Fruit fly (Drosophila melanogaster) whole organism, embryonic: ENCODE measurements around the gene Acsx3.
A peak's percentile ranks its signal among the peaks of the same experiment; 100 is the strongest.

Experiments used
- Abd-B ChIP-seq: fragments of 200-800 bp; sonication (Bioruptor generic); optimal IDR thresholded peaks from 2 replicates; lab custom pipeline; 2018; ENCODE audit warnings: missing biosample characterization, mild to moderate bottlenecking, missing genetic modification characterization, moderate library complexity
- Atf-2 ChIP-seq: fragments of 200-800 bp; sonication (Bioruptor generic); optimal IDR thresholded peaks from 2 replicates; lab custom pipeline; 2016; ENCODE audit warnings: missing biosample characterization, missing genetic modification characterization
- Bdp1 ChIP-seq: fragments of 200-800 bp; sonication (Bioruptor generic); optimal IDR thresholded peaks from 3 replicates; lab custom pipeline; 2016; ENCODE audit warnings: missing biosample characterization, missing genetic modification characterization
- Bgb ChIP-seq: fragments of 200-800 bp; sonication (Bioruptor generic); IDR thresholded peaks from 2 replicates; pipeline ENCODE4 v1.3.6; 2022; ENCODE audit warnings: missing biosample characterization, missing genetic modification characterization; ENCODE audit not compliant: partially characterized antibody
- CG10209 ChIP-seq: fragments of 200-800 bp; sonication (Bioruptor generic); optimal IDR thresholded peaks from 3 replicates; lab custom pipeline; 2017; ENCODE audit warnings: missing biosample characterization, mild to moderate bottlenecking, missing genetic modification characterization, missing genetic modification reagents
- CG10462 ChIP-seq: fragments of 200-800 bp; sonication (Bioruptor generic); optimal IDR thresholded peaks from 2 replicates; lab custom pipeline; 2016; ENCODE audit warnings: missing biosample characterization, missing genetic modification characterization
- CG10543 ChIP-seq: fragments of 200-800 bp; sonication (Bioruptor generic); optimal IDR thresholded peaks from 3 replicates; lab custom pipeline; 2017; ENCODE audit warnings: missing biosample characterization, mild to moderate bottlenecking, missing genetic modification characterization, moderate library complexity
- CG11560 ChIP-seq: fragments of 200-800 bp; sonication (Bioruptor generic); IDR thresholded peaks from 3 replicates; pipeline ENCODE4 v1.3.6; 2022; ENCODE audit warnings: missing biosample characterization, missing genetic modification characterization
- CG14441 ChIP-seq: fragments of 200-800 bp; sonication (Bioruptor generic); IDR thresholded peaks from 2 replicates; pipeline ENCODE4 v1.3.6; 2022; ENCODE audit warnings: missing biosample characterization, missing genetic modification characterization
- CG15073 ChIP-seq: fragments of 200-800 bp; sonication (Bioruptor generic); optimal IDR thresholded peaks from 2 replicates; lab custom pipeline; 2016; ENCODE audit warnings: missing biosample characterization, missing genetic modification characterization
- CG2116 ChIP-seq: fragments of 200-800 bp; sonication (Bioruptor generic); optimal IDR thresholded peaks from 3 replicates; lab custom pipeline; 2018; ENCODE audit warnings: missing biosample characterization, mild to moderate bottlenecking, missing genetic modification characterization
- CG30020 ChIP-seq: fragments of 200-800 bp; optimal IDR thresholded peaks from 2 replicates; lab custom pipeline; 2019; ENCODE audit warnings: missing biosample characterization, mild to moderate bottlenecking, missing genetic modification characterization, moderate library complexity
- CG32772 ChIP-seq: fragments of 200-800 bp; sonication (Bioruptor generic); IDR thresholded peaks from 2 replicates; pipeline ENCODE4 v1.3.6; 2022; ENCODE audit warnings: missing biosample characterization, missing genetic modification characterization
- CG5245 ChIP-seq: fragments of 200-800 bp; sonication (Bioruptor generic); optimal IDR thresholded peaks from 3 replicates; lab custom pipeline; 2016; ENCODE audit warnings: missing biosample characterization, missing genetic modification characterization
- CG5953 ChIP-seq: fragments of 200-800 bp; sonication (Bioruptor generic); IDR thresholded peaks from 2 replicates; pipeline ENCODE4 v1.3.6; 2022; ENCODE audit warnings: missing biosample characterization, missing genetic modification characterization
- CG6654 ChIP-seq: fragments of 200-800 bp; sonication (Bioruptor generic); optimal IDR thresholded peaks from 2 replicates; lab custom pipeline; 2017; ENCODE audit warnings: missing biosample characterization, mild to moderate bottlenecking, missing genetic modification characterization
- CG8924 ChIP-seq: fragments of 200-800 bp; optimal IDR thresholded peaks from 3 replicates; lab custom pipeline; 2019; ENCODE audit warnings: missing biosample characterization, mild to moderate bottlenecking, missing genetic modification characterization, moderate library complexity
- CG9876 ChIP-seq: fragments of 200-800 bp; sonication (Bioruptor generic); optimal IDR thresholded peaks from 2 replicates; lab custom pipeline; 2016; ENCODE audit warnings: missing biosample characterization, missing genetic modification characterization
- CkIIα-i1 ChIP-seq: fragments of 200-800 bp; sonication (Bioruptor generic); IDR thresholded peaks from 2 replicates; pipeline ENCODE4 v1.3.6; 2022; ENCODE audit warnings: missing biosample characterization, missing genetic modification characterization
- CoRest ChIP-seq: fragments of 200-800 bp; sonication (Bioruptor generic); optimal IDR thresholded peaks from 3 replicates; lab custom pipeline; 2018; ENCODE audit warnings: missing biosample characterization, mild to moderate bottlenecking, missing genetic modification characterization, moderate library complexity
- Dek ChIP-seq: fragments of 200-800 bp; sonication (Bioruptor generic); optimal IDR thresholded peaks from 3 replicates; lab custom pipeline; 2019; ENCODE audit warnings: missing biosample characterization, mild to moderate bottlenecking, missing genetic modification characterization, moderate library complexity
- Fer3 ChIP-seq: fragments of 200-800 bp; sonication (Bioruptor generic); optimal IDR thresholded peaks from 2 replicates; lab custom pipeline; 2018; ENCODE audit warnings: missing biosample characterization, mild to moderate bottlenecking, missing genetic modification characterization, moderate library complexity
- GATAe ChIP-seq: fragments of 200-800 bp; sonication (Bioruptor generic); conservative IDR thresholded peaks from 2 replicates; pipeline ENCODE4 v1.3.6; 2022; ENCODE audit warnings: missing biosample characterization, missing genetic modification characterization
- MESR4 ChIP-seq: fragments of 200-800 bp; sonication (Bioruptor generic); optimal IDR thresholded peaks from 2 replicates; lab custom pipeline; 2018; ENCODE audit warnings: missing biosample characterization, mild to moderate bottlenecking, missing genetic modification characterization, moderate library complexity
- Myb ChIP-seq: fragments of 200-800 bp; sonication (Bioruptor generic); optimal IDR thresholded peaks from 2 replicates; lab custom pipeline; 2016; ENCODE audit warnings: missing biosample characterization, missing genetic modification characterization
- Rx ChIP-seq: fragments of 200-800 bp; sonication (Bioruptor generic); IDR thresholded peaks from 2 replicates; pipeline ENCODE4 v1.3.6; 2022; ENCODE audit warnings: missing biosample characterization, missing genetic modification characterization
- Sin3A ChIP-seq: fragments of >200 bp; optimal IDR thresholded peaks from 2 replicates; lab custom pipeline; 2018
- Sox100B ChIP-seq: fragments of 200-800 bp; sonication (Bioruptor generic); optimal IDR thresholded peaks from 3 replicates; lab custom pipeline; 2018; ENCODE audit warnings: missing biosample characterization, mild to moderate bottlenecking, missing genetic modification characterization
- Trl ChIP-seq, 3 experiments: fragments of >200 bp in 2 of 3; fragments of 200-800 bp in 1 of 3; sonication (Bioruptor generic) in 1 of 3; optimal IDR thresholded peaks; 2 replicates in 1 of 3; 3 replicates in 2 of 3; lab custom pipeline; 2016 to 2017; ENCODE audit warnings: missing biosample characterization in 1 of 3, missing genetic modification characterization in 1 of 3
- btn ChIP-seq: fragments of 200-800 bp; sonication (Bioruptor generic); optimal IDR thresholded peaks from 2 replicates; lab custom pipeline; 2016; ENCODE audit warnings: missing biosample characterization, missing genetic modification characterization
- croc ChIP-seq: fragments of 200-800 bp; sonication (Bioruptor generic); conservative IDR thresholded peaks from 3 replicates; pipeline ENCODE4 v1.3.6; 2022; ENCODE audit warnings: missing biosample characterization, missing genetic modification characterization
- en ChIP-seq: fragments of 200-800 bp; sonication (Bioruptor generic); optimal IDR thresholded peaks from 2 replicates; lab custom pipeline; 2016; ENCODE audit warnings: missing biosample characterization, missing genetic modification characterization
- eve ChIP-seq, 2 experiments: fragments of >200 bp; optimal IDR thresholded peaks; 2 replicates each; lab custom pipeline; 2017; ENCODE audit warnings: missing biosample characterization in 2 of 2, missing genetic modification characterization in 2 of 2
- eyg ChIP-seq: fragments of 200-800 bp; sonication (Bioruptor generic); optimal IDR thresholded peaks from 3 replicates; lab custom pipeline; 2016; ENCODE audit warnings: missing biosample characterization, missing genetic modification characterization
- gcm ChIP-seq: fragments of 200-800 bp; sonication (Bioruptor generic); optimal IDR thresholded peaks from 2 replicates; lab custom pipeline; 2019; ENCODE audit warnings: missing biosample characterization, mild to moderate bottlenecking, missing genetic modification characterization, moderate library complexity
- gsb ChIP-seq: fragments of 200-800 bp; sonication (Bioruptor generic); IDR thresholded peaks from 2 replicates; pipeline ENCODE4 v1.3.6; 2022; ENCODE audit warnings: missing biosample characterization, missing genetic modification characterization
- gt ChIP-seq: fragments of 200-800 bp; sonication (Bioruptor generic); IDR thresholded peaks from 2 replicates; pipeline ENCODE4 v1.3.6; 2022; ENCODE audit warnings: missing biosample characterization, missing genetic modification characterization
- hb ChIP-seq: fragments of 200-800 bp; sonication (Bioruptor generic); IDR thresholded peaks from 3 replicates; pipeline ENCODE4 v1.3.6; 2022; ENCODE audit warnings: missing biosample characterization, missing genetic modification characterization; ENCODE audit not compliant: partially characterized antibody
- lola ChIP-seq, 3 experiments: fragments of >200 bp in 2 of 3; fragments of 200-800 bp in 1 of 3; sonication (Bioruptor generic) in 1 of 3; optimal IDR thresholded peaks; 2 replicates each; lab custom pipeline; 2017 to 2019; ENCODE audit warnings: missing biosample characterization in 3 of 3, missing genetic modification characterization in 3 of 3, mild to moderate bottlenecking in 1 of 3, moderate library complexity in 1 of 3
- mld ChIP-seq: fragments of 200-800 bp; sonication (Bioruptor generic); IDR thresholded peaks from 3 replicates; pipeline ENCODE4 v1.3.6; 2022; ENCODE audit warnings: missing biosample characterization, missing genetic modification characterization; ENCODE audit not compliant: partially characterized antibody
- nau ChIP-seq: fragments of 200-800 bp; sonication (Bioruptor generic); optimal IDR thresholded peaks from 3 replicates; lab custom pipeline; 2017; ENCODE audit warnings: missing biosample characterization, mild to moderate bottlenecking, missing genetic modification characterization, missing genetic modification reagents
- onecut ChIP-seq: fragments of 200-800 bp; sonication (Bioruptor generic); IDR thresholded peaks from 2 replicates; pipeline ENCODE4 v1.3.6; 2022; ENCODE audit warnings: missing biosample characterization, missing genetic modification characterization
- pita ChIP-seq: fragments of 200-800 bp; sonication (Bioruptor generic); optimal IDR thresholded peaks from 2 replicates; lab custom pipeline; 2017; ENCODE audit warnings: missing biosample characterization, mild to moderate bottlenecking, missing genetic modification characterization
- row ChIP-seq: fragments of 200-800 bp; sonication (Bioruptor generic); IDR thresholded peaks from 3 replicates; pipeline ENCODE4 v1.3.6; 2022; ENCODE audit warnings: missing biosample characterization, missing genetic modification characterization
- salm ChIP-seq: fragments of 200-800 bp; sonication (Bioruptor generic); optimal IDR thresholded peaks from 2 replicates; lab custom pipeline; 2018; ENCODE audit warnings: missing biosample characterization, mild to moderate bottlenecking, missing genetic modification characterization
- slbo ChIP-seq: fragments of 200-800 bp; sonication (Bioruptor generic); IDR thresholded peaks from 2 replicates; pipeline ENCODE4 v1.3.6; 2022; ENCODE audit warnings: missing biosample characterization, missing genetic modification characterization
- sqz ChIP-seq: fragments of 200-800 bp; sonication (Bioruptor generic); optimal IDR thresholded peaks from 3 replicates; lab custom pipeline; 2018; ENCODE audit warnings: missing biosample characterization, mild to moderate bottlenecking, missing genetic modification characterization
- stc ChIP-seq: fragments of 200-800 bp; sonication (Bioruptor generic); IDR thresholded peaks from 2 replicates; pipeline ENCODE4 v1.3.6; 2022; ENCODE audit warnings: missing biosample characterization, missing genetic modification characterization
- tin ChIP-seq: fragments of 200-800 bp; sonication (Bioruptor generic); optimal IDR thresholded peaks from 3 replicates; lab custom pipeline; 2016; ENCODE audit warnings: missing biosample characterization, missing genetic modification characterization
- unpg ChIP-seq: fragments of 200-800 bp; sonication (Bioruptor generic); optimal IDR thresholded peaks from 3 replicates; lab custom pipeline; 2018; ENCODE audit warnings: missing biosample characterization, mild to moderate bottlenecking, missing genetic modification characterization, moderate library complexity
- vvl ChIP-seq: fragments of 200-800 bp; sonication (Bioruptor generic); IDR thresholded peaks from 2 replicates; pipeline ENCODE4 v1.3.6; 2022; ENCODE audit warnings: missing biosample characterization, missing genetic modification characterization
- zfh2 ChIP-seq: fragments of 200-800 bp; sonication (Bioruptor generic); optimal IDR thresholded peaks from 2 replicates; lab custom pipeline; 2016; ENCODE audit warnings: missing biosample characterization, missing genetic modification characterization

The Acsx3 gene

DNA sequence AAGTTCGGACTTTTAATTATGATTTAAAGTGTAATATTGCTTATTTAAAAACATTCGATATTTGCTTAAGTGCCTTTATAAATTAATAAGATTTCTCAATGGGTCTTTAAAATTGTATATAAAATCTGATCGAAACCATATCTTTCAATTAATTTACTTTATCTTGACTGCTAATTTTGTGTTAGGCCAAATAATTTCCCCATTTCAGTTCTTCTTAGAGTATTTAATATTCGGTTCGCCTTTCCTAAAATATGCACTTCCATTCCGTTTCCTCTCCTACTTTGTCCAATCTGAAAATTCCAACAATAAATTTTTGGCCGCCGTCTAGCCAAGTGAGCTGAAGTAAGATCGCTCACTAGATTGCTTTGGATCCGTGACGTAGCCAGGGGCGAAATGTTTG is 43.4 kb downstream of the Acsx3 start (continued):
- TF ChIP-seq CG15073 (GFP tag; lab: Kevin White, UChicago) (no peak), Myb (GFP tag; lab: Kevin White, UChicago) (no peak), vvl (GFP tag; lab: Robert Waterston, UW) (no peak), CG11560 (tag; lab: Robert Waterston, UW) (no peak), Sox100B (GFP tag; lab: Kevin White, UChicago) (peak; percentile 14), nau (no peak), slbo (GFP tag; lab: Robert Waterston, UW) (peak; percentile 36), pita (GFP tag; lab: Kevin White, UChicago) (no peak), Sin3A (lab: Kevin White, UChicago) (no peak), lola (GFP tag; optimal IDR thresholded peaks at IDR 0.05; lab: Kevin White, UChicago) (no peak), CG2116 (GFP tag; lab: Kevin White, UChicago) (no peak), stc (GFP tag; lab: Robert Waterston, UW) (no peak), en (GFP tag; lab: Kevin White, UChicago) (no peak), Trl (optimal IDR thresholded peaks at IDR 0.05; lab: Kevin White, UChicago) (no peak), Trl (GFP tag; optimal IDR thresholded peaks at IDR 0.05; lab: Kevin White, UChicago) (no peak), CG30020 (tag; lab: Kevin White, UChicago) (no peak), Atf-2 (GFP tag; lab: Kevin White, UChicago) (no peak), mld (GFP tag; lab: Robert Waterston, UW) (no peak), CG8924 (tag; lab: Kevin White, UChicago) (peak; percentile 7), onecut (no peak), gsb (GFP tag; lab: Robert Waterston, UW) (no peak), hb (GFP tag; lab: Robert Waterston, UW) (no peak), croc (GFP tag; lab: Robert Waterston, UW) (no peak), gcm (GFP tag; lab: Kevin White, UChicago) (no peak), sqz (GFP tag; lab: Kevin White, UChicago) (no peak), row (GFP tag; lab: Robert Waterston, UW) (peak; percentile 54; the same call in 2 of the 3 replicates), tin (GFP tag; lab: Kevin White, UChicago) (no peak), CG5953 (no peak), unpg (GFP tag; lab: Kevin White, UChicago) (peak; percentile 25), gt (GFP tag; lab: Robert Waterston, UW) (no peak), eyg (GFP tag; lab: Kevin White, UChicago) (no peak), CG10462 (GFP tag; lab: Kevin White, UChicago) (no peak), Dek (tag; lab: Kevin White, UChicago) (no peak), CoRest (tag; lab: Kevin White, UChicago) (peak; percentile 38), Bdp1 (GFP tag; lab: Kevin White, UChicago) (no peak), GATAe (no peak), zfh2 (no peak), Bgb (no peak), salm (no peak), MESR4 (GFP tag; lab: Kevin White, UChicago) (no peak), CG10543 (no peak), CkIIα-i1 (no peak), Rx (GFP tag; lab: Robert Waterston, UW) (no peak), CG32772 (GFP tag; lab: Robert Waterston, UW) (no peak), CG6654 (GFP tag; lab: Kevin White, UChicago) (no peak), CG14441 (GFP tag; lab: Robert Waterston, UW) (no peak), eve (GFP tag; optimal IDR thresholded peaks at IDR 0.05; lab: Kevin White, UChicago) (peak in 1 of 2 experiments; percentile 8), CG10209 (GFP tag; lab: Kevin White, UChicago) (no peak), Abd-B (no peak), Fer3 (tag; lab: Kevin White, UChicago) (no peak), btn (no peak), CG5245 (GFP tag; lab: Kevin White, UChicago) (no peak), CG9876 (GFP tag; lab: Kevin White, UChicago) (no peak)
